Fruit fly (Drosophila melanogaster): ENCODE data around the gene tra.

tra gene

dm6 chr3L:16582678-16583315 lies 8.1 kb downstream of the tra start, which contains the start of gene Rpn12:
Gene Rpn12 (plus strand): TSS chr3L:16583028.
- TF ChIP-seq CG31627 (GFP tag; optimal IDR thresholded peaks at IDR 0.05) (peak; percentile 33), topi (GFP tag; optimal IDR thresholded peaks at IDR 0.05) (peak; percentile 25), CG8632 (GFP tag; optimal IDR thresholded peaks at IDR 0.05) (peak; percentile 12), lz (GFP tag; optimal IDR thresholded peaks at IDR 0.05) (peak; percentile 53), dsx (GFP tag; optimal IDR thresholded peaks at IDR 0.05; ENCODE audit: poor library complexity, severe bottlenecking) (peak; percentile 3), CG11294 (GFP tag; IDR thresholded peaks at IDR 0.05) (no peak), Ets96B (tag; optimal IDR thresholded peaks at IDR 0.05) (peak; percentile 17), CG34406 (GFP tag; optimal IDR thresholded peaks at IDR 0.05) (peak; percentile 2), CG16779 (tag; optimal IDR thresholded peaks at IDR 0.05) (no peak), CG6792 (GFP tag; optimal IDR thresholded peaks at IDR 0.05) (no peak), Hr39 (GFP tag; optimal IDR thresholded peaks at IDR 0.05) (peak; percentile 45), Sox102F (GFP tag; optimal IDR thresholded peaks at IDR 0.05) (no peak), Eip78C (GFP tag) (peak; percentile 80), OdsH (GFP tag; optimal IDR thresholded peaks at IDR 0.05) (peak; percentile 23), CG10631 (GFP tag; optimal IDR thresholded peaks at IDR 0.05) (peak; percentile 41), Eip75B (GFP tag; optimal IDR thresholded peaks at IDR 0.05) (peak; percentile 37), Met (GFP tag; optimal IDR thresholded peaks at IDR 0.05) (peak; percentile 38), CG15336 (GFP tag; IDR thresholded peaks at IDR 0.05) (0 out of 2 replicates have a peak, but pooled peaks have one; percentile 12), CG3032 (tag; optimal IDR thresholded peaks at IDR 0.05) (peak; percentile 38), CG32006 (GFP tag; optimal IDR thresholded peaks at IDR 0.05) (peak; percentile 20), acj6 (GFP tag; optimal IDR thresholded peaks at IDR 0.05) (peak; percentile 8), Smox (GFP tag; optimal IDR thresholded peaks at IDR 0.05) (no peak), Gug (GFP tag; IDR thresholded peaks at IDR 0.05) (0 out of 2 replicates have a peak, but pooled peaks have one; percentile 8), Hr4 (GFP tag; optimal IDR thresholded peaks at IDR 0.05) (peak; percentile 38), salr (GFP tag; optimal IDR thresholded peaks at IDR 0.05) (no peak), cyc (GFP tag; optimal IDR thresholded peaks at IDR 0.05) (peak; percentile 42), esn (GFP tag; optimal IDR thresholded peaks at IDR 0.05) (peak; percentile 47), Sox14 (GFP tag; optimal IDR thresholded peaks at IDR 0.05) (peak; percentile 45), vri (GFP tag; optimal IDR thresholded peaks at IDR 0.05) (no peak)

DNA sequence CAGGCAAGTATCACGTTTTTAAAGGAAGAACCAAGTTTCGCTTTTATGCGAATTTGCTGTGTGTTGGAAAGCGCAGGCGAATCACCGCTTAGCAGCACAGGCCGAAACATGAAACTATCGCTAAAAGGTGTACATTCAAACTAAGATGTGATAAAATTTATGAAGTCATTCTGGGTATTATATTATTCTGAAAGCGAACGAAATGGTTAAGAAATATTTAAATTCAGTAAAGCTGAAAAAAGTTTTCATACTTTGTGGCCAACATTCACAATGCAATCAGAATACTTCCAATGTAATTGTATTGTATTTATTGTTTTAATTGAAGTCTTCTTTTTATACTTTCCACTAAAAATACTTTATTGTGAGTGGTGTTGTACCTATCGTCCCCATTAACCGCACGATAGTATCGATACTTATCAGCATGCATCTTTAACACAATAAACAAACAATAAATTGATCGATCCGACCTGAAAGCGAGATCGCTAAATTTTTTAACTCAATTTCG lies 9.6 kb downstream of the tra start, which contains the start of gene Smn:
Gene Smn (minus strand): TSS at position 347 of the 505 bp plus-strand sequence.
- TF ChIP-seq cyc (GFP tag; optimal IDR thresholded peaks at IDR 0.05) = peak; percentile 71
- TF ChIP-seq CG6276 (GFP tag; optimal IDR thresholded peaks at IDR 0.05) = no peak
- no peak for TF ChIP-seq svp (GFP tag)
- peak; percentile 69 for TF ChIP-seq Hr39 (GFP tag; optimal IDR thresholded peaks at IDR 0.05)
- TF ChIP-seq CG3032 (tag; optimal IDR thresholded peaks at IDR 0.05) = peak; percentile 50
- peak; percentile 81 for TF ChIP-seq fkh (GFP tag; optimal IDR thresholded peaks at IDR 0.05)
- TF ChIP-seq fd85E (GFP tag; optimal IDR thresholded peaks at IDR 0.05) = no peak
- TF ChIP-seq pdm3 (GFP tag; optimal IDR thresholded peaks at IDR 0.05) = peak; percentile 72
- TF ChIP-seq CG6808 (GFP tag; optimal IDR thresholded peaks at IDR 0.05) = peak; percentile 2
- peak; percentile 51 for TF ChIP-seq CG34406 (GFP tag; optimal IDR thresholded peaks at IDR 0.05)
- TF ChIP-seq CG6792 (GFP tag; optimal IDR thresholded peaks at IDR 0.05) = peak; percentile 52
- no peak for TF ChIP-seq ss (GFP tag; optimal IDR thresholded peaks at IDR 0.05)
- peak; percentile 55 for TF ChIP-seq CG8632 (GFP tag; optimal IDR thresholded peaks at IDR 0.05)
- peak; percentile 68 for TF ChIP-seq Ets21C (GFP tag; optimal IDR thresholded peaks at IDR 0.05)
- TF ChIP-seq Hr38 (GFP tag; optimal IDR thresholded peaks at IDR 0.05) = no peak
- peak; percentile 38 for TF ChIP-seq Lpt (GFP tag; optimal IDR thresholded peaks at IDR 0.05)
- TF ChIP-seq fd59A (GFP tag; optimal IDR thresholded peaks at IDR 0.05) = peak; percentile 32
- peak; percentile 51 for TF ChIP-seq CG7368 (GFP tag; optimal IDR thresholded peaks at IDR 0.05)
- no peak for TF ChIP-seq vri (GFP tag; optimal IDR thresholded peaks at IDR 0.05)
- no peak for TF ChIP-seq CG4318 (GFP tag; optimal IDR thresholded peaks at IDR 0.05)
- TF ChIP-seq dsx (GFP tag; optimal IDR thresholded peaks at IDR 0.05; ENCODE audit: poor library complexity, severe bottlenecking) = no peak
- TF ChIP-seq Sox14 (GFP tag; optimal IDR thresholded peaks at IDR 0.05) = peak; percentile 54
- TF ChIP-seq CG15336 (GFP tag; IDR thresholded peaks at IDR 0.05) = no peak
- peak; percentile 34 for TF ChIP-seq CG11762 (GFP tag; optimal IDR thresholded peaks at IDR 0.05; ENCODE audit: insufficient read depth)
- no peak for TF ChIP-seq CG32006 (GFP tag; optimal IDR thresholded peaks at IDR 0.05)
- TF ChIP-seq CG16779 (tag; optimal IDR thresholded peaks at IDR 0.05) = no peak
- peak; percentile 62 for TF ChIP-seq CG10631 (GFP tag; optimal IDR thresholded peaks at IDR 0.05)
- TF ChIP-seq CG1621 (tag; optimal IDR thresholded peaks at IDR 0.05) = no peak
- TF ChIP-seq CG6163 (GFP tag; IDR thresholded peaks at IDR 0.05) = no peak
- peak; percentile 73 for TF ChIP-seq CG31627 (GFP tag; optimal IDR thresholded peaks at IDR 0.05)
- peak; percentile 69 for TF ChIP-seq Eip75B (GFP tag; optimal IDR thresholded peaks at IDR 0.05)
- peak in 1 of 2 experiments; percentile 53 for TF ChIP-seq salr (GFP tag; optimal IDR thresholded peaks at IDR 0.05)
- TF ChIP-seq topi (GFP tag; optimal IDR thresholded peaks at IDR 0.05) = peak; percentile 64
- TF ChIP-seq net (GFP tag; optimal IDR thresholded peaks at IDR 0.05) = no peak
- TF ChIP-seq OdsH (GFP tag; optimal IDR thresholded peaks at IDR 0.05) = peak; percentile 71

Data from whole organism, prepupa.